Worm (Caenorhabditis elegans) whole organism, young adult: ENCODE data around the gene vab-23.
A peak's percentile ranks its signal among the peaks of the same experiment; 100 is the strongest.

Source experiments
- B0019.2 ChIP-seq: fragments of 200-800 bp; sonication (Bioruptor generic); conservative IDR thresholded peaks from 2 replicates; pipeline ENCODE4 v1.3.6; 2022; ENCODE audit warnings: missing genetic modification reagents, missing genetic modification characterization, missing compliant biosample characterization
- B0336.3 ChIP-seq: fragments of 200-800 bp; sonication (Bioruptor generic); IDR thresholded peaks from 2 replicates; pipeline ENCODE4 v1.3.6; 2022; ENCODE audit warnings: missing genetic modification characterization, missing compliant biosample characterization
- C06A6.2 ChIP-seq: fragments of 200-800 bp; sonication (Bioruptor generic); conservative IDR thresholded peaks from 2 replicates; pipeline ENCODE4 v1.3.6; 2022; ENCODE audit warnings: missing genetic modification characterization, missing compliant biosample characterization
- D2030.7 ChIP-seq: fragments of 200-800 bp; sonication (Bioruptor generic); IDR thresholded peaks from 2 replicates; pipeline ENCODE4 v1.3.6; 2022; ENCODE audit warnings: missing genetic modification reagents, missing genetic modification characterization, missing compliant biosample characterization
- F23B12.7 ChIP-seq: sonication (generic microtip); optimal IDR thresholded peaks from 2 replicates; lab custom pipeline; 2017; ENCODE audit warnings: missing genetic modification characterization, mild to moderate bottlenecking, missing compliant biosample characterization, antibody characterized with exemption, moderate library complexity; ENCODE audit not compliant: insufficient read depth
- F49E8.2 ChIP-seq: sonication (generic microtip); optimal IDR thresholded peaks from 3 replicates; lab custom pipeline; 2017; ENCODE audit warnings: missing genetic modification characterization, mild to moderate bottlenecking, missing compliant biosample characterization, antibody characterized with exemption, moderate library complexity; ENCODE audit not compliant: insufficient read depth
- F52B5.7 ChIP-seq: sonication (generic microtip); optimal IDR thresholded peaks from 2 replicates; lab custom pipeline; 2016; ENCODE audit warnings: mild to moderate bottlenecking, missing genetic modification characterization, missing compliant biosample characterization
- T26A5.8 ChIP-seq: sonication (generic microtip); optimal IDR thresholded peaks from 2 replicates; lab custom pipeline; 2016; ENCODE audit warnings: missing genetic modification characterization, missing compliant biosample characterization
- Y53F4B.3 ChIP-seq: fragments of 200-800 bp; sonication (Bioruptor generic); IDR thresholded peaks from 2 replicates; pipeline ENCODE4 v1.3.6; 2022; ENCODE audit warnings: missing genetic modification reagents, missing genetic modification characterization, missing compliant biosample characterization
- Y56A3A.18 ChIP-seq: fragments of 200-800 bp; sonication (Bioruptor generic); IDR thresholded peaks from 2 replicates; pipeline ENCODE4 v1.3.6; 2022; ENCODE audit warnings: missing genetic modification reagents, missing genetic modification characterization, missing compliant biosample characterization
- ama-1 ChIP-seq, 3 experiments: fragments of 150-350 bp in 1 of 3; sonication (generic microtip) in 2 of 3; optimal IDR thresholded peaks; 2 replicates each; lab custom pipeline; 2014 to 2018; ENCODE audit warnings: missing biosample characterization in 2 of 3, missing genetic modification characterization in 2 of 3, missing genetic modification reagents in 2 of 3
- attf-3 ChIP-seq: fragments of 200-800 bp; sonication (Bioruptor generic); conservative IDR thresholded peaks from 2 replicates; pipeline ENCODE4 v1.3.6; 2022; ENCODE audit warnings: missing genetic modification reagents, missing genetic modification characterization, missing compliant biosample characterization
- attf-5 ChIP-seq: fragments of 200-800 bp; sonication (Bioruptor generic); optimal IDR thresholded peaks from 2 replicates; lab custom pipeline; 2018; ENCODE audit warnings: mild to moderate bottlenecking, missing genetic modification characterization, missing compliant biosample characterization
- bed-2 ChIP-seq: fragments of 200-800 bp; sonication (Bioruptor generic); IDR thresholded peaks from 2 replicates; pipeline ENCODE4 v1.3.6; 2022; ENCODE audit warnings: missing genetic modification reagents, missing genetic modification characterization, missing compliant biosample characterization
- cebp-1 ChIP-seq, 2 experiments: fragments of 200-800 bp in 1 of 2; sonication (Bioruptor generic) in 1 of 2; sonication (generic microtip) in 1 of 2; IDR thresholded peaks in 1 of 2; optimal IDR thresholded peaks in 1 of 2; 2 replicates each; pipeline versions ENCODE4 v1.3.6 to Lab custom; 2017 to 2022; ENCODE audit warnings: missing compliant biosample characterization in 2 of 2, missing genetic modification characterization in 2 of 2, mild to moderate bottlenecking in 1 of 2, missing genetic modification reagents in 1 of 2, moderate library complexity in 1 of 2
- ceh-100 ChIP-seq: fragments of 200-800 bp; sonication (Bioruptor generic); IDR thresholded peaks from 2 replicates; pipeline ENCODE4 v1.3.6; 2022; ENCODE audit warnings: missing genetic modification reagents, missing genetic modification characterization, missing compliant biosample characterization
- ceh-27 ChIP-seq: fragments of 200-800 bp; sonication (Bioruptor generic); optimal IDR thresholded peaks from 2 replicates; lab custom pipeline; 2018; ENCODE audit warnings: mild to moderate bottlenecking, missing genetic modification characterization, moderate library complexity, missing compliant biosample characterization
- ceh-40 ChIP-seq: fragments of 200-800 bp; sonication (Bioruptor generic); IDR thresholded peaks from 2 replicates; pipeline ENCODE4 v1.3.6; 2022; ENCODE audit warnings: missing genetic modification characterization, missing compliant biosample characterization
- ceh-91 ChIP-seq: fragments of 200-800 bp; sonication (Bioruptor generic); IDR thresholded peaks from 2 replicates; pipeline ENCODE4 v1.3.6; 2022; ENCODE audit warnings: missing genetic modification reagents, missing genetic modification characterization, missing compliant biosample characterization
- chd-7 ChIP-seq: sonication (generic microtip); optimal IDR thresholded peaks from 2 replicates; lab custom pipeline; 2016; ENCODE audit warnings: mild to moderate bottlenecking, missing genetic modification characterization, moderate library complexity, missing compliant biosample characterization
- dox-1 ChIP-seq: fragments of 200-800 bp; sonication (Bioruptor generic); IDR thresholded peaks from 2 replicates; pipeline ENCODE4 v1.3.6; 2022; ENCODE audit warnings: missing genetic modification reagents, missing genetic modification characterization, missing compliant biosample characterization
- dpff-1 ChIP-seq: sonication (generic microtip); optimal IDR thresholded peaks from 2 replicates; lab custom pipeline; 2017; ENCODE audit warnings: mild to moderate bottlenecking, missing genetic modification characterization, missing compliant biosample characterization
- egl-44 ChIP-seq: fragments of 200-800 bp; sonication (Bioruptor generic); IDR thresholded peaks from 2 replicates; pipeline ENCODE4 v1.3.6; 2022; ENCODE audit warnings: missing genetic modification reagents, missing genetic modification characterization, missing compliant biosample characterization
- ekl-4 ChIP-seq: fragments of 200-800 bp; sonication (Bioruptor generic); IDR thresholded peaks from 2 replicates; pipeline ENCODE4 v1.3.6; 2022; ENCODE audit warnings: missing genetic modification reagents, missing genetic modification characterization, missing compliant biosample characterization
- let-526 ChIP-seq: fragments of 200-800 bp; sonication (Bioruptor generic); IDR thresholded peaks from 2 replicates; pipeline ENCODE4 v1.3.6; 2022; ENCODE audit warnings: missing genetic modification reagents, missing genetic modification characterization, missing compliant biosample characterization
- lin-40 ChIP-seq: sonication (generic microtip); optimal IDR thresholded peaks from 2 replicates; lab custom pipeline; 2016; ENCODE audit warnings: missing genetic modification characterization, mild to moderate bottlenecking, missing compliant biosample characterization, missing genotype, missing genetic modification reagents
- lir-1 ChIP-seq: fragments of 200-800 bp; sonication (Bioruptor generic); conservative IDR thresholded peaks from 2 replicates; pipeline ENCODE4 v1.3.6; 2022; ENCODE audit warnings: missing genetic modification reagents, missing genetic modification characterization, missing compliant biosample characterization
- madf-10 ChIP-seq: sonication (generic microtip); optimal IDR thresholded peaks from 2 replicates; lab custom pipeline; 2016; ENCODE audit warnings: mild to moderate bottlenecking, missing genetic modification characterization, missing compliant biosample characterization
- madf-6 ChIP-seq: fragments of 200-800 bp; sonication (Bioruptor generic); IDR thresholded peaks from 2 replicates; pipeline ENCODE4 v1.3.6; 2022; ENCODE audit warnings: missing genetic modification reagents, missing genetic modification characterization, missing compliant biosample characterization
- mxl-1 ChIP-seq: sonication (generic microtip); optimal IDR thresholded peaks from 2 replicates; lab custom pipeline; 2016; ENCODE audit warnings: missing genetic modification characterization, missing compliant biosample characterization
- nfya-2 ChIP-seq: fragments of 200-800 bp; sonication (Bioruptor generic); IDR thresholded peaks from 2 replicates; pipeline ENCODE4 v1.3.6; 2022; ENCODE audit warnings: missing genetic modification reagents, missing genetic modification characterization, missing compliant biosample characterization
- pbrm-1 ChIP-seq: fragments of 200-800 bp; sonication (Bioruptor generic); IDR thresholded peaks from 2 replicates; pipeline ENCODE4 v1.3.6; 2022; ENCODE audit warnings: missing genetic modification reagents, missing genetic modification characterization, missing compliant biosample characterization
- sdz-38 ChIP-seq: sonication (generic microtip); optimal IDR thresholded peaks from 2 replicates; lab custom pipeline; 2016; ENCODE audit warnings: missing genotype, missing genetic modification characterization, missing compliant biosample characterization
- sea-2 ChIP-seq: fragments of 200-800 bp; sonication (Bioruptor generic); IDR thresholded peaks from 2 replicates; pipeline ENCODE4 v1.3.6; 2022; ENCODE audit warnings: missing genetic modification characterization, missing compliant biosample characterization
- snpc-1.1 ChIP-seq: sonication (generic microtip); optimal IDR thresholded peaks from 2 replicates; lab custom pipeline; 2017; ENCODE audit warnings: missing genetic modification characterization, mild to moderate bottlenecking, missing compliant biosample characterization, antibody characterized with exemption, moderate library complexity, missing genotype, missing genetic modification reagents; ENCODE audit not compliant: insufficient read depth
- snpc-3.4 ChIP-seq: sonication (generic microtip); optimal IDR thresholded peaks from 2 replicates; lab custom pipeline; 2017; ENCODE audit warnings: missing genetic modification characterization, mild to moderate bottlenecking, missing compliant biosample characterization, antibody characterized with exemption, moderate library complexity, missing genotype, missing genetic modification reagents
- snpc-4 ChIP-seq, 5 experiments: fragments of 150-350 bp in 1 of 5; sonication (generic microtip) in 4 of 5; optimal IDR thresholded peaks; 2 replicates each; lab custom pipeline; 2014 to 2018; ENCODE audit warnings: missing genetic modification characterization in 5 of 5, missing biosample characterization in 3 of 5, antibody characterized with exemption in 2 of 5, mild to moderate bottlenecking in 2 of 5, missing compliant biosample characterization in 2 of 5, missing genotype in 2 of 5, moderate library complexity in 2 of 5, missing genetic modification reagents in 1 of 5
- sptf-2 ChIP-seq: fragments of 200-800 bp; sonication (Bioruptor generic); optimal IDR thresholded peaks from 2 replicates; lab custom pipeline; 2018; ENCODE audit warnings: mild to moderate bottlenecking, missing genetic modification characterization, missing compliant biosample characterization
- tbx-9 ChIP-seq: sonication (generic microtip); optimal IDR thresholded peaks from 2 replicates; lab custom pipeline; 2016; ENCODE audit warnings: borderline replicate concordance, missing genetic modification characterization, inconsistent platforms, missing compliant biosample characterization
- tlf-1 ChIP-seq: fragments of 200-800 bp; sonication (Bioruptor generic); optimal IDR thresholded peaks from 2 replicates; lab custom pipeline; 2018; ENCODE audit warnings: mild to moderate bottlenecking, missing genetic modification characterization, missing compliant biosample characterization
- xnd-1 ChIP-seq: sonication (generic microtip); optimal IDR thresholded peaks from 2 replicates; lab custom pipeline; 2016; ENCODE audit warnings: missing genotype, missing genetic modification reagents, missing genetic modification characterization, missing compliant biosample characterization
- zfh-2 ChIP-seq: fragments of 200-800 bp; sonication (Bioruptor generic); conservative IDR thresholded peaks from 2 replicates; pipeline ENCODE4 v1.3.6; 2022; ENCODE audit warnings: missing genetic modification reagents, missing genetic modification characterization, missing compliant biosample characterization
- ztf-18 ChIP-seq: sonication (generic microtip); optimal IDR thresholded peaks from 2 replicates; lab custom pipeline; 2016; ENCODE audit warnings: missing genotype, mild to moderate bottlenecking, missing genetic modification characterization, missing compliant biosample characterization
- ztf-28 ChIP-seq: fragments of 200-800 bp; sonication (Bioruptor generic); IDR thresholded peaks from 2 replicates; pipeline ENCODE4 v1.3.6; 2022; ENCODE audit warnings: missing genetic modification reagents, missing genetic modification characterization, missing compliant biosample characterization
- ztf-3 ChIP-seq: fragments of 200-800 bp; sonication (Bioruptor generic); optimal IDR thresholded peaks from 2 replicates; lab custom pipeline; 2018; ENCODE audit warnings: mild to moderate bottlenecking, missing genetic modification characterization, missing compliant biosample characterization

Gene vab-23

ce11 chrII:11874674-11875198, 26.3 kb downstream of the vab-23 start, which contains the start of the genes npp-3 and top-2 (continued):
- TF ChIP-seq dpff-1 (tag; lab: Kevin White, UChicago), result no peak
- 0 out of 2 replicates have a peak, but pooled peaks have one; percentile 34 for TF ChIP-seq nfya-2 (GFP tag; lab: Robert Waterston, UW)
- 0 out of 2 replicates have a peak, but pooled peaks have one; percentile 37 for TF ChIP-seq Y56A3A.18 (GFP tag; lab: Robert Waterston, UW)
- peak; percentile 77 for TF ChIP-seq ztf-18 (tag; lab: Kevin White, UChicago)
- peak; percentile 96 for TF ChIP-seq D2030.7 (GFP tag; lab: Robert Waterston, UW)
- peak; percentile 94 for TF ChIP-seq B0019.2 (GFP tag; lab: Robert Waterston, UW)
- peak; percentile 99 for TF ChIP-seq madf-6 (GFP tag; lab: Robert Waterston, UW)
- TF ChIP-seq snpc-4 (GFP tag; optimal IDR thresholded peaks at IDR 0.05; lab: Kevin White, UChicago), result peak; percentile 55
- peak; percentile 52 to 87 (median 81) for TF ChIP-seq snpc-4 (tag; optimal IDR thresholded peaks at IDR 0.05; lab: Kevin White, UChicago)
- peak; percentile 95 for TF ChIP-seq snpc-3.4 (tag; lab: Kevin White, UChicago)
- TF ChIP-seq bed-2 (GFP tag; lab: Robert Waterston, UW), result no peak
- peak; percentile 69; the same call in 1 of the 2 replicates for TF ChIP-seq cebp-1 (GFP tag; IDR thresholded peaks at IDR 0.05; lab: Robert Waterston, UW)
- peak; percentile 88 for TF ChIP-seq cebp-1 (tag; optimal IDR thresholded peaks at IDR 0.05; lab: Kevin White, UChicago)
- no peak for TF ChIP-seq ama-1 (optimal IDR thresholded peaks at IDR 0.05; lab: Kevin White, UChicago)
- no peak for TF ChIP-seq ama-1 (GFP tag; optimal IDR thresholded peaks at IDR 0.05; lab: Kevin White, UChicago)
- peak; percentile 96 for TF ChIP-seq dox-1 (GFP tag; lab: Robert Waterston, UW)
- TF ChIP-seq F49E8.2 (tag; lab: Kevin White, UChicago), result peak; percentile 91
- peak; percentile 98 for TF ChIP-seq ceh-91 (GFP tag; lab: Robert Waterston, UW)
- TF ChIP-seq C06A6.2 (GFP tag; lab: Robert Waterston, UW), result peak; percentile 70
- TF ChIP-seq attf-5, result peak; percentile 97
- peak; percentile 85 for TF ChIP-seq ztf-28 (GFP tag; lab: Robert Waterston, UW)
- no peak for TF ChIP-seq sea-2 (GFP tag; lab: Robert Waterston, UW)
- TF ChIP-seq mxl-1 (tag; lab: Kevin White, UChicago), result no peak
- no peak for TF ChIP-seq sdz-38 (tag; lab: Kevin White, UChicago)
- 0 out of 2 replicates have a peak, but pooled peaks have one; percentile 67 for TF ChIP-seq let-526 (GFP tag; lab: Robert Waterston, UW)
- no peak for TF ChIP-seq lin-40 (tag; lab: Kevin White, UChicago)
- TF ChIP-seq B0336.3 (GFP tag; lab: Robert Waterston, UW), result peak; percentile 96
- no peak for TF ChIP-seq sptf-2 (GFP tag; lab: Kevin White, UChicago)
- TF ChIP-seq ztf-3 (GFP tag; lab: Kevin White, UChicago), result no peak
- peak; percentile 83 for TF ChIP-seq attf-3
- peak; percentile 79 for TF ChIP-seq zfh-2 (GFP tag; lab: Robert Waterston, UW)
- TF ChIP-seq egl-44 (GFP tag; lab: Robert Waterston, UW), result 0 out of 2 replicates have a peak, but pooled peaks have one; percentile 27
- TF ChIP-seq ekl-4, result peak; percentile 98
- TF ChIP-seq ceh-27, result peak; percentile 94
- TF ChIP-seq chd-7, result peak; percentile 35
- peak; percentile 88 for TF ChIP-seq ceh-100
- TF ChIP-seq tlf-1 (GFP tag; lab: Kevin White, UChicago), result peak; percentile 97
- peak; percentile 39 for TF ChIP-seq snpc-1.1 (tag; lab: Kevin White, UChicago)
- peak; percentile 88 for TF ChIP-seq madf-10 (tag; lab: Kevin White, UChicago)
- no peak for TF ChIP-seq T26A5.8
- no peak for TF ChIP-seq tbx-9
- TF ChIP-seq ceh-40 (GFP tag; lab: Robert Waterston, UW), result 0 out of 2 replicates have a peak, but pooled peaks have one; percentile 16
- TF ChIP-seq lir-1 (GFP tag; lab: Robert Waterston, UW), result peak; percentile 91
- TF ChIP-seq F23B12.7 (tag; lab: Kevin White, UChicago), result peak; percentile 88
- peak; percentile 90 for TF ChIP-seq pbrm-1 (GFP tag; lab: Robert Waterston, UW)
- no peak for TF ChIP-seq F52B5.7 (tag; lab: Kevin White, UChicago)
- TF ChIP-seq Y53F4B.3 (GFP tag; lab: Robert Waterston, UW), result no peak
- TF ChIP-seq xnd-1 (tag; lab: Kevin White, UChicago), result peak; percentile 95
